Fruit fly (Drosophila melanogaster) whole organism, embryonic: ENCODE results near the gene Blos4.

Experiments used
- Aef1 ChIP-seq: fragments of 200-800 bp; sonication (Bioruptor generic); IDR thresholded peaks from 3 replicates; pipeline ENCODE4 v1.3.6; 2022; ENCODE audit warnings: missing biosample characterization, missing genetic modification characterization
- Atf-2 ChIP-seq: fragments of 200-800 bp; sonication (Bioruptor generic); optimal IDR thresholded peaks from 2 replicates; lab custom pipeline; 2016; ENCODE audit warnings: missing biosample characterization, missing genetic modification characterization
- BEAF-32 ChIP-seq: fragments of 200-800 bp; sonication (Bioruptor generic); optimal IDR thresholded peaks from 3 replicates; lab custom pipeline; 2017; ENCODE audit warnings: missing biosample characterization, missing genetic modification characterization, mild to moderate bottlenecking, moderate library complexity, missing genetic modification reagents
- CG10267 ChIP-seq: fragments of 200-800 bp; sonication (Bioruptor generic); optimal IDR thresholded peaks from 2 replicates; lab custom pipeline; 2018; ENCODE audit warnings: missing biosample characterization, mild to moderate bottlenecking, missing genetic modification characterization, moderate library complexity
- CG10979 ChIP-seq: fragments of 200-800 bp; sonication (Bioruptor generic); optimal IDR thresholded peaks from 2 replicates; lab custom pipeline; 2018; ENCODE audit warnings: missing biosample characterization, mild to moderate bottlenecking, missing genetic modification characterization, moderate library complexity
- CG1233 ChIP-seq: fragments of 200-800 bp; sonication (Bioruptor generic); optimal IDR thresholded peaks from 4 replicates; lab custom pipeline; 2018; ENCODE audit warnings: missing biosample characterization, mild to moderate bottlenecking, missing genetic modification characterization
- CG12942 ChIP-seq: fragments of 200-800 bp; sonication (Bioruptor generic); optimal IDR thresholded peaks from 3 replicates; lab custom pipeline; 2016; ENCODE audit warnings: missing biosample characterization, missing genetic modification characterization
- CG13123 ChIP-seq: fragments of 200-800 bp; sonication (Bioruptor generic); optimal IDR thresholded peaks from 2 replicates; lab custom pipeline; 2016; ENCODE audit warnings: missing biosample characterization, missing genetic modification characterization
- CG13775 ChIP-seq: fragments of 200-800 bp; sonication (Bioruptor generic); optimal IDR thresholded peaks from 3 replicates; lab custom pipeline; 2017; ENCODE audit warnings: missing biosample characterization, mild to moderate bottlenecking, missing genetic modification characterization
- CG13894 ChIP-seq: fragments of 200-800 bp; sonication (Bioruptor generic); optimal IDR thresholded peaks from 3 replicates; lab custom pipeline; 2018; ENCODE audit warnings: missing biosample characterization, mild to moderate bottlenecking, missing genetic modification characterization, moderate library complexity
- CG1603 ChIP-seq: fragments of 200-800 bp; sonication (Bioruptor generic); optimal IDR thresholded peaks from 2 replicates; lab custom pipeline; 2019; ENCODE audit warnings: missing biosample characterization, mild to moderate bottlenecking, missing genetic modification characterization, moderate library complexity
- CG17612 ChIP-seq: fragments of 200-800 bp; sonication (Bioruptor generic); IDR thresholded peaks from 2 replicates; pipeline ENCODE4 v1.3.6; 2022; ENCODE audit warnings: missing biosample characterization, missing genetic modification characterization
- CG2199 ChIP-seq: fragments of 200-800 bp; sonication (Bioruptor generic); IDR thresholded peaks from 3 replicates; pipeline ENCODE4 v1.3.6; 2022; ENCODE audit warnings: missing biosample characterization, missing genetic modification characterization
- CG2678 ChIP-seq: fragments of 200-800 bp; sonication (Bioruptor generic); optimal IDR thresholded peaks from 3 replicates; lab custom pipeline; 2019; ENCODE audit warnings: missing biosample characterization, mild to moderate bottlenecking, missing genetic modification characterization, moderate library complexity
- CG42726 ChIP-seq: fragments of 200-800 bp; sonication (Bioruptor generic); IDR thresholded peaks from 2 replicates; pipeline ENCODE4 v1.3.6; 2022; ENCODE audit warnings: missing biosample characterization, missing genetic modification characterization; ENCODE audit not compliant: partially characterized antibody
- CG4360 ChIP-seq: fragments of 200-800 bp; sonication (Bioruptor generic); IDR thresholded peaks from 2 replicates; pipeline ENCODE4 v1.3.6; 2022; ENCODE audit warnings: missing biosample characterization, missing genetic modification characterization
- CG4404 ChIP-seq: fragments of 200-800 bp; sonication (Bioruptor generic); IDR thresholded peaks from 2 replicates; pipeline ENCODE4 v1.3.6; 2022; ENCODE audit warnings: missing biosample characterization, missing genetic modification characterization
- CG4820 ChIP-seq: fragments of 200-800 bp; sonication (Bioruptor generic); optimal IDR thresholded peaks from 3 replicates; lab custom pipeline; 2016; ENCODE audit warnings: missing biosample characterization, missing genetic modification characterization
- CG5180 ChIP-seq: fragments of 200-800 bp; sonication (Bioruptor generic); optimal IDR thresholded peaks from 3 replicates; lab custom pipeline; 2017; ENCODE audit warnings: missing biosample characterization, missing genetic modification characterization, mild to moderate bottlenecking, moderate library complexity, missing genetic modification reagents
- CG7372 ChIP-seq: fragments of 200-800 bp; sonication (Bioruptor generic); IDR thresholded peaks from 2 replicates; pipeline ENCODE4 v1.3.6; 2022; ENCODE audit warnings: missing biosample characterization, missing genetic modification characterization
- CG7745 ChIP-seq: fragments of 200-800 bp; sonication (Bioruptor generic); optimal IDR thresholded peaks from 2 replicates; lab custom pipeline; 2018; ENCODE audit warnings: missing biosample characterization, mild to moderate bottlenecking, missing genetic modification characterization, moderate library complexity
- CG7987 ChIP-seq: fragments of 200-800 bp; sonication (Bioruptor generic); optimal IDR thresholded peaks from 2 replicates; lab custom pipeline; 2018; ENCODE audit warnings: missing biosample characterization, mild to moderate bottlenecking, missing genetic modification characterization, moderate library complexity
- CkIIα-i1 ChIP-seq: fragments of 200-800 bp; sonication (Bioruptor generic); IDR thresholded peaks from 2 replicates; pipeline ENCODE4 v1.3.6; 2022; ENCODE audit warnings: missing biosample characterization, missing genetic modification characterization
- Dll ChIP-seq: fragments of 200-800 bp; sonication (Bioruptor generic); IDR thresholded peaks from 4 replicates; pipeline ENCODE4 v1.3.6; 2022; ENCODE audit warnings: missing biosample characterization, missing genetic modification characterization; ENCODE audit not compliant: partially characterized antibody
- HHEX ChIP-seq: fragments of 200-800 bp; sonication (Bioruptor generic); optimal IDR thresholded peaks from 3 replicates; lab custom pipeline; 2017; ENCODE audit warnings: missing biosample characterization, mild to moderate bottlenecking, missing genetic modification characterization, missing genetic modification reagents
- HmgZ ChIP-seq: fragments of 200-800 bp; sonication (Bioruptor generic); optimal IDR thresholded peaks from 2 replicates; lab custom pipeline; 2018; ENCODE audit warnings: missing biosample characterization, mild to moderate bottlenecking, missing genetic modification characterization
- Oli ChIP-seq: fragments of 200-800 bp; sonication (Bioruptor generic); optimal IDR thresholded peaks from 2 replicates; lab custom pipeline; 2018; ENCODE audit warnings: missing biosample characterization, mild to moderate bottlenecking, missing genetic modification characterization, moderate library complexity
- ara ChIP-seq: fragments of 200-800 bp; sonication (Bioruptor generic); IDR thresholded peaks from 2 replicates; pipeline ENCODE4 v1.3.6; 2022; ENCODE audit warnings: missing biosample characterization, missing genetic modification characterization
- bowl ChIP-seq: fragments of 200-800 bp; sonication (Bioruptor generic); IDR thresholded peaks from 2 replicates; pipeline ENCODE4 v1.3.6; 2022; ENCODE audit warnings: missing biosample characterization, missing genetic modification characterization
- cad ChIP-seq: fragments of >200 bp; optimal IDR thresholded peaks from 2 replicates; lab custom pipeline; 2017; ENCODE audit warnings: missing biosample characterization, missing genetic modification characterization
- cas ChIP-seq: fragments of 200-800 bp; sonication (Bioruptor generic); IDR thresholded peaks from 2 replicates; pipeline ENCODE4 v1.3.6; 2022; ENCODE audit warnings: missing biosample characterization, missing genetic modification characterization
- chinmo ChIP-seq: fragments of 200-800 bp; sonication (Bioruptor generic); IDR thresholded peaks from 4 replicates; pipeline ENCODE4 v1.3.6; 2022; ENCODE audit warnings: missing biosample characterization, missing genetic modification characterization; ENCODE audit not compliant: partially characterized antibody
- chm ChIP-seq: fragments of 200-800 bp; sonication (Bioruptor generic); IDR thresholded peaks from 2 replicates; pipeline ENCODE4 v1.3.6; 2022; ENCODE audit warnings: missing biosample characterization, missing genetic modification characterization
- chn ChIP-seq: fragments of 200-800 bp; sonication (Bioruptor generic); optimal IDR thresholded peaks from 2 replicates; lab custom pipeline; 2016; ENCODE audit warnings: missing biosample characterization, missing genetic modification characterization
- dimm ChIP-seq: fragments of 200-800 bp; sonication (Bioruptor generic); IDR thresholded peaks from 2 replicates; pipeline ENCODE4 v1.3.6; 2022; ENCODE audit warnings: missing biosample characterization, missing genetic modification characterization
- dmrt11E ChIP-seq: fragments of 200-800 bp; sonication (Bioruptor generic); optimal IDR thresholded peaks from 3 replicates; lab custom pipeline; 2018; ENCODE audit warnings: missing biosample characterization, mild to moderate bottlenecking, missing genetic modification characterization, moderate library complexity
- dpn ChIP-seq, 2 experiments: fragments of 200-800 bp; sonication (Bioruptor generic); optimal IDR thresholded peaks; 3 replicates each; lab custom pipeline; 2016; ENCODE audit warnings: missing biosample characterization in 2 of 2, missing genetic modification characterization in 2 of 2
- ems ChIP-seq: fragments of 200-800 bp; sonication (Bioruptor generic); optimal IDR thresholded peaks from 3 replicates; lab custom pipeline; 2016; ENCODE audit warnings: missing biosample characterization, missing genetic modification characterization
- eyg ChIP-seq: fragments of 200-800 bp; sonication (Bioruptor generic); optimal IDR thresholded peaks from 3 replicates; lab custom pipeline; 2016; ENCODE audit warnings: missing biosample characterization, missing genetic modification characterization
- grn ChIP-seq: fragments of 200-800 bp; sonication (Bioruptor generic); optimal IDR thresholded peaks from 3 replicates; lab custom pipeline; 2017; ENCODE audit warnings: missing biosample characterization, missing genetic modification characterization
- hkb ChIP-seq, 2 experiments: fragments of 200-800 bp in 1 of 2; fragments of >200 bp in 1 of 2; sonication (Bioruptor generic) in 1 of 2; IDR thresholded peaks in 1 of 2; optimal IDR thresholded peaks in 1 of 2; 2 replicates each; pipeline versions ENCODE4 v1.3.6 to Lab custom; 2017 to 2022; ENCODE audit warnings: missing biosample characterization in 1 of 2, missing genetic modification characterization in 1 of 2
- phol ChIP-seq: fragments of 200-800 bp; sonication (Bioruptor generic); optimal IDR thresholded peaks from 3 replicates; lab custom pipeline; 2018; ENCODE audit warnings: missing biosample characterization, mild to moderate bottlenecking, missing genetic modification characterization, moderate library complexity
- pum ChIP-seq: fragments of 200-800 bp; sonication (Bioruptor generic); optimal IDR thresholded peaks from 2 replicates; lab custom pipeline; 2016; ENCODE audit warnings: missing biosample characterization, missing genetic modification characterization
- row ChIP-seq: fragments of 200-800 bp; sonication (Bioruptor generic); IDR thresholded peaks from 3 replicates; pipeline ENCODE4 v1.3.6; 2022; ENCODE audit warnings: missing biosample characterization, missing genetic modification characterization
- schlank ChIP-seq: fragments of 200-800 bp; sonication (Bioruptor generic); optimal IDR thresholded peaks from 2 replicates; lab custom pipeline; 2018; ENCODE audit warnings: missing biosample characterization, mild to moderate bottlenecking, missing genetic modification characterization
- sens-2 ChIP-seq: fragments of 200-800 bp; sonication (Bioruptor generic); IDR thresholded peaks from 2 replicates; pipeline ENCODE4 v1.3.6; 2022; ENCODE audit warnings: missing biosample characterization, missing genetic modification characterization
- ssp ChIP-seq: fragments of 200-800 bp; sonication (Bioruptor generic); IDR thresholded peaks from 2 replicates; pipeline ENCODE4 v1.3.6; 2022; ENCODE audit warnings: missing biosample characterization, missing genetic modification characterization
- tup ChIP-seq: fragments of 200-800 bp; sonication (Bioruptor generic); optimal IDR thresholded peaks from 2 replicates; lab custom pipeline; 2016; ENCODE audit warnings: missing biosample characterization, mild to moderate bottlenecking, missing genetic modification characterization, moderate library complexity

Blos4 gene

DNA sequence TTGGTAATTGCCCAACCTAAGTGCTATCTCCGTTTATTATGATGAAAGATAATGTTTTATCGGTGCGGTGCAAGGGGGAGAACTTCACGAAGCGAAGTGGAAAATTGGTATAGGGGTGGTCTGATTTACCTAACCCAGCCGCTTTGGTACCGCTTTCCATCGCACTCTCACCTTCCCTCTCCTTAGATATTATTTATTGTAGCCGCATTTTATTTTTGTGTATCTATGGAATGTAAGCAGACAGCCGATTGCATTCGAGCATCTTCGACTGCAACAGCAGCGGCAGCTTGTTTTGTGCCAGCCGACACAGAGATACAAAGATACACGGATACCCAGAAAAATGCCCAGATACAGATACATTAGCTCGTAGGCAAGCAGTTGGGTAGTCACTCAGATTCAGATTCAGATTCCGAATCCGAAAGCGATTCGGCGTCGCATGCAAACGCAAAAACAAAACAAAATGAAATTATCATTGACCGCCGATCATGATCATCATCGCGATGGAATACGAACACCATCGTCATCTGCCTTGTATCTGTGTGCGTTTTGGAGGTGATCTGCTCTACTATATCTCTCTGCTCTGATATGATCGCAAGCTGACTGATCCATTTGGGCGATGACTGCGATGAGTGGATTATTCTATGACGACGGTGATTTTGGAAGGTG, 30.0 kb upstream of the Blos4 start (continued):
- no peak for TF ChIP-seq chn (GFP tag; lab: Kevin White, UChicago)
- TF ChIP-seq Aef1 (GFP tag; lab: Robert Waterston, UW), result no peak
- peak; percentile 85 for TF ChIP-seq CG13894 (tag; lab: Kevin White, UChicago)
- no peak for TF ChIP-seq CG2678 (tag; lab: Kevin White, UChicago)
- no peak for TF ChIP-seq CG1603 (tag; lab: Kevin White, UChicago)
- TF ChIP-seq ara (GFP tag; lab: Robert Waterston, UW), result no peak
- TF ChIP-seq Atf-2 (GFP tag; lab: Kevin White, UChicago), result no peak
- no peak for TF ChIP-seq tup (GFP tag; lab: Kevin White, UChicago)
- TF ChIP-seq CkIIα-i1, result no peak
- TF ChIP-seq pum (GFP tag; lab: Kevin White, UChicago), result no peak
- no peak for TF ChIP-seq HHEX (GFP tag; lab: Kevin White, UChicago)
- TF ChIP-seq schlank (tag; lab: Kevin White, UChicago), result no peak
- TF ChIP-seq chm, result no peak
- peak; percentile 70; the same call in 1 of the 4 replicates for TF ChIP-seq chinmo (GFP tag; lab: Robert Waterston, UW)
- TF ChIP-seq cad (GFP tag; lab: Kevin White, UChicago), result peak; percentile 61
- no peak for TF ChIP-seq CG4404 (GFP tag; lab: Robert Waterston, UW)
- no peak for TF ChIP-seq HmgZ (tag; lab: Kevin White, UChicago)
- peak; percentile 95 for TF ChIP-seq grn

DNA sequence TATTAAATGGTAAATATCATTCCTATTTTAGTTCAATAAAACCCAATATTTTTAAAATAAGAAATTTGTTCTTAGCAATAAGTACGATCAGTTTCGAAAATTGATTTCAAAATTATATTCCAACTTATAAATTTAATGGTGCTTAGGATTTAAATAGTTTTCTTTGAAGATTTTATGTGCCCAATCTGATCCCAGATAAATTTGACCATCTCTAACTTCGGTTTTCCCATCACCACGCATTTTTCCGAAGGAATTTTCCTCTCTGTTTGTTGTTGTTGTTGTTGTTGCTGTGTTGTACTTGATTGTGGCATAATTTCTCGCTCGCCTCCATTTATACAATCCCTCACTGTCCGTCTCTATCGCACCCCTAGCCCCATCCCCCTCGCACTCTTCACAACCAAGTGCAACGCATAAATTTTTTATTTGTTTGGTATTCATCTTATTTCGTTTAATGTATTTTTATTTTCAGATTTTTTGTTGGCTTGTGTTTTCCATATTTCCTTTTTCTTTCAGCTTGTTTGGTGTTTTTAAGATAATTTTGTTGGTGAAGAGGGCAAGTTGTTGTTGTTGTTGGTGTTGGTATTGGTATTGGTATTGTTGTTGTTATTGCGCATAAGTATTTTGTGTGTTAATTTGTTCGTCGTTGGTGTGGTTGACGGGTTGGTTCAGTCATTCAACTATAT, 29.1 kb upstream of the Blos4 start:
- TF ChIP-seq dimm (no peak), CG13775 (GFP tag; lab: Kevin White, UChicago) (peak; percentile 43), CG13123 (GFP tag; lab: Kevin White, UChicago) (peak; percentile 2), dpn (GFP tag; optimal IDR thresholded peaks at IDR 0.05; lab: Kevin White, UChicago) (peak; percentile 15 to 26), eyg (no peak), row (peak; percentile 49; the same call in 2 of the 3 replicates), Oli (tag; lab: Kevin White, UChicago) (peak; percentile 10), cas (GFP tag; lab: Robert Waterston, UW) (no peak), ems (GFP tag; lab: Kevin White, UChicago) (no peak), bowl (GFP tag; lab: Robert Waterston, UW) (no peak), dmrt11E (tag; lab: Kevin White, UChicago) (peak; percentile 78), CG4360 (GFP tag; lab: Robert Waterston, UW) (peak; percentile 96), CG7745 (tag; lab: Kevin White, UChicago) (peak; percentile 15), CG4820 (GFP tag; lab: Kevin White, UChicago) (no peak), CG5180 (GFP tag; lab: Kevin White, UChicago) (peak; percentile 48), BEAF-32 (GFP tag; lab: Kevin White, UChicago) (peak; percentile 32), CG1233 (no peak), Dll (no peak), CG12942 (GFP tag; lab: Kevin White, UChicago) (no peak), CG2199 (GFP tag; lab: Robert Waterston, UW) (peak; percentile 93), hkb (optimal IDR thresholded peaks at IDR 0.05; lab: Kevin White, UChicago) (no peak), hkb (GFP tag; IDR thresholded peaks at IDR 0.05; lab: Robert Waterston, UW) (peak; percentile 42; the same call in 1 of the 2 replicates), sens-2 (no peak), CG42726 (GFP tag; lab: Robert Waterston, UW) (no peak), CG10979 (tag; lab: Kevin White, UChicago) (peak; percentile 62), ssp (no peak), CG10267 (tag; lab: Kevin White, UChicago) (peak; percentile 38), phol (peak; percentile 61), CG17612 (GFP tag; lab: Robert Waterston, UW) (no peak), CG7372 (GFP tag; lab: Robert Waterston, UW) (no peak), CG7987 (no peak)
